Fruit fly (Drosophila melanogaster) whole organism, embryonic: Measurements from ENCODE around the gene dmGlut.
A peak's percentile ranks its signal among the peaks of the same experiment; 100 is the strongest.

Experiments
- B-H2 ChIP-seq: fragments of 200-800 bp; sonication (Bioruptor generic); optimal IDR thresholded peaks from 2 replicates; lab custom pipeline; 2018; ENCODE audit warnings: missing biosample characterization, mild to moderate bottlenecking, missing genetic modification characterization
- CG12071 ChIP-seq: fragments of 200-800 bp; sonication (Bioruptor generic); optimal IDR thresholded peaks from 3 replicates; lab custom pipeline; 2018; ENCODE audit warnings: missing biosample characterization, mild to moderate bottlenecking, missing genetic modification characterization
- CG12769 ChIP-seq: fragments of 200-800 bp; sonication (Bioruptor generic); optimal IDR thresholded peaks from 2 replicates; lab custom pipeline; 2019; ENCODE audit warnings: missing biosample characterization, mild to moderate bottlenecking, missing genetic modification characterization, moderate library complexity
- CG14860 ChIP-seq: fragments of 200-800 bp; sonication (Bioruptor generic); IDR thresholded peaks from 3 replicates; pipeline ENCODE4 v1.3.6; 2022; ENCODE audit warnings: missing biosample characterization, missing genetic modification characterization; ENCODE audit not compliant: partially characterized antibody
- CG15011 ChIP-seq: fragments of 200-800 bp; sonication (Bioruptor generic); optimal IDR thresholded peaks from 3 replicates; lab custom pipeline; 2018; ENCODE audit warnings: missing biosample characterization, mild to moderate bottlenecking, missing genetic modification characterization
- CG1529 ChIP-seq: fragments of 200-800 bp; sonication (Bioruptor generic); optimal IDR thresholded peaks from 3 replicates; lab custom pipeline; 2018; ENCODE audit warnings: missing biosample characterization, missing genetic modification characterization
- CG15479 ChIP-seq: fragments of 200-800 bp; sonication (Bioruptor generic); optimal IDR thresholded peaks from 3 replicates; lab custom pipeline; 2019; ENCODE audit warnings: missing biosample characterization, mild to moderate bottlenecking, missing genetic modification characterization, moderate library complexity
- CG1603 ChIP-seq: fragments of 200-800 bp; sonication (Bioruptor generic); optimal IDR thresholded peaks from 2 replicates; lab custom pipeline; 2019; ENCODE audit warnings: missing biosample characterization, mild to moderate bottlenecking, missing genetic modification characterization, moderate library complexity
- CG16779 ChIP-seq: fragments of 200-800 bp; sonication (Bioruptor generic); IDR thresholded peaks from 2 replicates; pipeline ENCODE4 v1.3.6; 2022; ENCODE audit warnings: missing biosample characterization, missing genetic modification characterization
- CG17912 ChIP-seq: fragments of 200-800 bp; sonication (Bioruptor generic); optimal IDR thresholded peaks from 2 replicates; lab custom pipeline; 2018; ENCODE audit warnings: missing biosample characterization, mild to moderate bottlenecking, missing genetic modification characterization
- CG1832 ChIP-seq: fragments of 200-800 bp; sonication (Bioruptor generic); optimal IDR thresholded peaks from 2 replicates; lab custom pipeline; 2017; ENCODE audit warnings: missing biosample characterization, mild to moderate bottlenecking, missing genetic modification characterization, inconsistent platforms
- CG18764 ChIP-seq: fragments of 200-800 bp; sonication (Bioruptor generic); optimal IDR thresholded peaks from 3 replicates; lab custom pipeline; 2016; ENCODE audit warnings: missing biosample characterization, missing genetic modification characterization
- CG2199 ChIP-seq: fragments of 200-800 bp; sonication (Bioruptor generic); IDR thresholded peaks from 3 replicates; pipeline ENCODE4 v1.3.6; 2022; ENCODE audit warnings: missing biosample characterization, missing genetic modification characterization
- CG31388 ChIP-seq: fragments of 200-800 bp; sonication (Bioruptor generic); optimal IDR thresholded peaks from 2 replicates; lab custom pipeline; 2016; ENCODE audit warnings: missing biosample characterization, missing genetic modification characterization
- CG7357 ChIP-seq: fragments of 200-800 bp; sonication (Bioruptor generic); IDR thresholded peaks from 3 replicates; pipeline ENCODE4 v1.3.6; 2022; ENCODE audit warnings: missing biosample characterization, missing genetic modification characterization
- CG7372 ChIP-seq: fragments of 200-800 bp; sonication (Bioruptor generic); IDR thresholded peaks from 2 replicates; pipeline ENCODE4 v1.3.6; 2022; ENCODE audit warnings: missing biosample characterization, missing genetic modification characterization
- CG8359 ChIP-seq: fragments of 200-800 bp; sonication (Bioruptor generic); optimal IDR thresholded peaks from 2 replicates; lab custom pipeline; 2017; ENCODE audit warnings: missing biosample characterization, mild to moderate bottlenecking, missing genetic modification characterization, borderline replicate concordance
- CG9437 ChIP-seq: fragments of 200-800 bp; sonication (Bioruptor generic); optimal IDR thresholded peaks from 2 replicates; lab custom pipeline; 2018; ENCODE audit warnings: missing biosample characterization, mild to moderate bottlenecking, missing genetic modification characterization
- CG9727 ChIP-seq: fragments of 200-800 bp; sonication (Bioruptor generic); optimal IDR thresholded peaks from 3 replicates; lab custom pipeline; 2017; ENCODE audit warnings: missing biosample characterization, mild to moderate bottlenecking, missing genetic modification characterization
- CkIIα-i1 ChIP-seq: fragments of 200-800 bp; sonication (Bioruptor generic); IDR thresholded peaks from 2 replicates; pipeline ENCODE4 v1.3.6; 2022; ENCODE audit warnings: missing biosample characterization, missing genetic modification characterization
- Deaf1 ChIP-seq: fragments of 200-800 bp; optimal IDR thresholded peaks from 3 replicates; lab custom pipeline; 2019; ENCODE audit warnings: missing biosample characterization, mild to moderate bottlenecking, missing genetic modification characterization, moderate library complexity
- Fer2 ChIP-seq: fragments of 200-800 bp; sonication (Bioruptor generic); optimal IDR thresholded peaks from 2 replicates; lab custom pipeline; 2018; ENCODE audit warnings: missing biosample characterization, mild to moderate bottlenecking, missing genetic modification characterization, moderate library complexity
- Gug ChIP-seq: fragments of 200-800 bp; sonication (Bioruptor generic); IDR thresholded peaks from 4 replicates; pipeline ENCODE4 v1.3.6; 2022; ENCODE audit warnings: missing biosample characterization, missing genetic modification characterization
- HLH54F ChIP-seq: fragments of 200-800 bp; sonication (Bioruptor generic); optimal IDR thresholded peaks from 3 replicates; lab custom pipeline; 2016; ENCODE audit warnings: missing biosample characterization, missing genetic modification characterization
- Hand ChIP-seq: fragments of 200-800 bp; sonication (Bioruptor generic); optimal IDR thresholded peaks from 2 replicates; lab custom pipeline; 2017; ENCODE audit warnings: mild to moderate bottlenecking, missing biosample characterization, missing genetic modification reagents, missing genetic modification characterization
- Hr51 ChIP-seq, 2 experiments: fragments of 200-800 bp; sonication (Bioruptor generic); optimal IDR thresholded peaks; 2 replicates in 1 of 2; 3 replicates in 1 of 2; lab custom pipeline; 2016 to 2018; ENCODE audit warnings: missing biosample characterization in 2 of 2, missing genetic modification characterization in 2 of 2, mild to moderate bottlenecking in 1 of 2, moderate library complexity in 1 of 2
- Hr78 ChIP-seq, 2 experiments: fragments of 200-800 bp in 1 of 2; fragments of >200 bp in 1 of 2; sonication (Bioruptor generic) in 1 of 2; optimal IDR thresholded peaks; 2 replicates each; lab custom pipeline; 2017 to 2019; ENCODE audit warnings: missing biosample characterization in 2 of 2, missing genetic modification characterization in 2 of 2, mild to moderate bottlenecking in 1 of 2, moderate library complexity in 1 of 2
- Nf-YC ChIP-seq: fragments of 200-800 bp; optimal IDR thresholded peaks from 3 replicates; lab custom pipeline; 2019; ENCODE audit warnings: missing biosample characterization, mild to moderate bottlenecking, missing genetic modification characterization, moderate library complexity
- Poxn ChIP-seq: fragments of 200-800 bp; sonication (Bioruptor generic); IDR thresholded peaks from 2 replicates; pipeline ENCODE4 v1.3.6; 2022; ENCODE audit warnings: missing biosample characterization, missing genetic modification characterization
- Ssrp ChIP-seq: fragments of 200-800 bp; sonication (Bioruptor generic); optimal IDR thresholded peaks from 2 replicates; lab custom pipeline; 2018; ENCODE audit warnings: missing biosample characterization, mild to moderate bottlenecking, missing genetic modification characterization, moderate library complexity
- Usf ChIP-seq: fragments of 200-800 bp; sonication (Bioruptor generic); optimal IDR thresholded peaks from 2 replicates; lab custom pipeline; 2017; ENCODE audit warnings: missing genotype, missing biosample characterization, missing genetic modification characterization
- ab ChIP-seq: fragments of 200-800 bp; sonication (Bioruptor generic); optimal IDR thresholded peaks from 2 replicates; lab custom pipeline; 2016; ENCODE audit warnings: missing biosample characterization, missing genetic modification characterization
- abd-A ChIP-seq: fragments of 200-800 bp; sonication (Bioruptor generic); optimal IDR thresholded peaks from 3 replicates; lab custom pipeline; 2019; ENCODE audit warnings: missing biosample characterization, mild to moderate bottlenecking, missing genetic modification characterization, moderate library complexity
- bbx ChIP-seq: fragments of 200-800 bp; sonication (Bioruptor generic); IDR thresholded peaks from 2 replicates; pipeline ENCODE4 v1.3.6; 2022; ENCODE audit warnings: missing biosample characterization, missing genetic modification characterization; ENCODE audit not compliant: partially characterized antibody
- cad ChIP-seq: fragments of >200 bp; optimal IDR thresholded peaks from 2 replicates; lab custom pipeline; 2017; ENCODE audit warnings: missing biosample characterization, missing genetic modification characterization
- dmrt99B ChIP-seq: fragments of 200-800 bp; sonication (Bioruptor generic); optimal IDR thresholded peaks from 2 replicates; lab custom pipeline; 2018; ENCODE audit warnings: missing biosample characterization, mild to moderate bottlenecking, missing genetic modification characterization, moderate library complexity
- grau ChIP-seq: fragments of 200-800 bp; optimal IDR thresholded peaks from 3 replicates; lab custom pipeline; 2019; ENCODE audit warnings: missing biosample characterization, mild to moderate bottlenecking, missing genetic modification characterization, moderate library complexity
- kay ChIP-seq: fragments of 200-800 bp; sonication (Bioruptor generic); optimal IDR thresholded peaks from 2 replicates; lab custom pipeline; 2016; ENCODE audit warnings: missing biosample characterization, missing genetic modification characterization
- kni ChIP-seq: fragments of 200-800 bp; sonication (Bioruptor generic); optimal IDR thresholded peaks from 3 replicates; lab custom pipeline; 2017; ENCODE audit warnings: mild to moderate bottlenecking, missing biosample characterization, missing genetic modification reagents, missing genetic modification characterization
- nerfin-1 ChIP-seq: fragments of 200-800 bp; sonication (Bioruptor generic); optimal IDR thresholded peaks from 3 replicates; lab custom pipeline; 2019; ENCODE audit warnings: missing biosample characterization, mild to moderate bottlenecking, missing genetic modification characterization, moderate library complexity
- odd ChIP-seq: fragments of 200-800 bp; sonication (Bioruptor generic); optimal IDR thresholded peaks from 2 replicates; lab custom pipeline; 2017; ENCODE audit warnings: missing biosample characterization, mild to moderate bottlenecking, missing genetic modification characterization
- pb ChIP-seq: fragments of 200-800 bp; sonication (Bioruptor generic); optimal IDR thresholded peaks from 3 replicates; lab custom pipeline; 2016; ENCODE audit warnings: missing biosample characterization, missing genetic modification characterization
- repo ChIP-seq: fragments of 200-800 bp; sonication (Bioruptor generic); optimal IDR thresholded peaks from 2 replicates; lab custom pipeline; 2016; ENCODE audit warnings: missing biosample characterization, missing genetic modification characterization
- run ChIP-seq: fragments of 200-800 bp; sonication (Bioruptor generic); optimal IDR thresholded peaks from 3 replicates; lab custom pipeline; 2018; ENCODE audit warnings: missing biosample characterization, mild to moderate bottlenecking, missing genetic modification characterization
- salm ChIP-seq: fragments of 200-800 bp; sonication (Bioruptor generic); optimal IDR thresholded peaks from 2 replicates; lab custom pipeline; 2018; ENCODE audit warnings: missing biosample characterization, mild to moderate bottlenecking, missing genetic modification characterization
- seq ChIP-seq: fragments of 200-800 bp; sonication (Bioruptor generic); IDR thresholded peaks from 2 replicates; pipeline ENCODE4 v1.3.6; 2022; ENCODE audit warnings: missing biosample characterization, missing genetic modification characterization
- ssp ChIP-seq: fragments of 200-800 bp; sonication (Bioruptor generic); IDR thresholded peaks from 2 replicates; pipeline ENCODE4 v1.3.6; 2022; ENCODE audit warnings: missing biosample characterization, missing genetic modification characterization
- sug ChIP-seq: fragments of 200-800 bp; optimal IDR thresholded peaks from 2 replicates; lab custom pipeline; 2019; ENCODE audit warnings: missing biosample characterization, mild to moderate bottlenecking, missing genetic modification characterization, moderate library complexity

Gene dmGlut

dm6 chr2L:12010100-12010876, 16.9 kb upstream of the dmGlut start (continued):
- TF ChIP-seq Hand (GFP tag; lab: Kevin White, UChicago) (peak; percentile 17), Hr78 (GFP tag; optimal IDR thresholded peaks at IDR 0.05; lab: Kevin White, UChicago) (peak in 1 of 2 experiments; percentile 58), ssp (no peak), dmrt99B (tag; lab: Kevin White, UChicago) (peak; percentile 55), CG1603 (tag; lab: Kevin White, UChicago) (peak; percentile 27), B-H2 (peak; percentile 60), CG31388 (GFP tag; lab: Kevin White, UChicago) (no peak), CG16779 (GFP tag; lab: Robert Waterston, UW) (no peak), CG12071 (GFP tag; lab: Kevin White, UChicago) (no peak), Poxn (GFP tag; lab: Robert Waterston, UW) (no peak), CG12769 (tag; lab: Kevin White, UChicago) (peak; percentile 97), Nf-YC (tag; lab: Kevin White, UChicago) (peak; percentile 100), salm (peak; percentile 12), sug (tag; lab: Kevin White, UChicago) (peak; percentile 91), CG1529 (peak; percentile 23), CG9727 (peak; percentile 69), repo (GFP tag; lab: Kevin White, UChicago) (peak; percentile 19), Ssrp (no peak), Deaf1 (tag; lab: Kevin White, UChicago) (peak; percentile 79), CG17912 (peak; percentile 38), CG1832 (GFP tag; lab: Kevin White, UChicago) (peak; percentile 90), kni (peak; percentile 100), pb (GFP tag; lab: Kevin White, UChicago) (peak; percentile 18), cad (GFP tag; lab: Kevin White, UChicago) (no peak), Hr51 (GFP tag; optimal IDR thresholded peaks at IDR 0.05; lab: Kevin White, UChicago) (peak in 1 of 2 experiments; percentile 44), kay (GFP tag; lab: Kevin White, UChicago) (peak; percentile 20), run (tag; lab: Kevin White, UChicago) (peak; percentile 62), ab (GFP tag; lab: Kevin White, UChicago) (peak; percentile 84), abd-A (tag; lab: Kevin White, UChicago) (peak; percentile 87), CG15011 (GFP tag; lab: Kevin White, UChicago) (peak; percentile 16), grau (tag; lab: Kevin White, UChicago) (no peak), CG15479 (GFP tag; lab: Kevin White, UChicago) (peak; percentile 99), Usf (no peak), CkIIα-i1 (no peak)

- TF ChIP-seq CG7372 (GFP tag; lab: Robert Waterston, UW) (no peak), bbx (no peak), nerfin-1 (peak; percentile 42), CG7357 (GFP tag; lab: Robert Waterston, UW) (peak; percentile 87), Gug (GFP tag; lab: Robert Waterston, UW) (peak; percentile 84), CG18764 (GFP tag; lab: Kevin White, UChicago) (peak; percentile 80), HLH54F (GFP tag; lab: Kevin White, UChicago) (peak; percentile 84), CG14860 (GFP tag; lab: Robert Waterston, UW) (no peak), odd (GFP tag; lab: Kevin White, UChicago) (peak; percentile 50), seq (no peak), CG8359 (GFP tag; lab: Kevin White, UChicago) (peak; percentile 77), CG2199 (GFP tag; lab: Robert Waterston, UW) (no peak), Fer2 (peak; percentile 92), CG9437 (GFP tag; lab: Kevin White, UChicago) (peak; percentile 85)
Observed at dm6 chr2L:12010877-12011666, 16.2 kb upstream of the dmGlut start.
